Fruit fly (Drosophila melanogaster): ENCODE data around the gene Tat.

Tat gene

dm6 chrX:14211250-14211944 lies 49.6 kb upstream of the Tat start (continued):
- peak; percentile 44; the same call in 1 of the 2 replicates for TF ChIP-seq vvl (GFP tag; IDR thresholded peaks at IDR 0.05)
- TF ChIP-seq lab (GFP tag; optimal IDR thresholded peaks at IDR 0.05) = peak; percentile 37
- no peak for TF ChIP-seq CG12299 (tag; optimal IDR thresholded peaks at IDR 0.05)
- TF ChIP-seq zf30C (GFP tag; optimal IDR thresholded peaks at IDR 0.05) = peak; percentile 2
- no peak for TF ChIP-seq CG3281 (GFP tag; optimal IDR thresholded peaks at IDR 0.05)
- no peak for TF ChIP-seq Dip3 (GFP tag; optimal IDR thresholded peaks at IDR 0.05)
- no peak for TF ChIP-seq gsb-n (tag; optimal IDR thresholded peaks at IDR 0.05)
- TF ChIP-seq klu (GFP tag; IDR thresholded peaks at IDR 0.05) = no peak
- TF ChIP-seq CG30403 (GFP tag; optimal IDR thresholded peaks at IDR 0.05) = peak; percentile 26

dm6 chrX:14212147-14212792 lies 48.8 kb upstream of the Tat start:
- TF ChIP-seq prd (optimal IDR thresholded peaks at IDR 0.05) (no peak), prd (GFP tag; IDR thresholded peaks at IDR 0.05) (no peak), CG11085 (GFP tag; IDR thresholded peaks at IDR 0.05) (no peak), Ets97D (GFP tag; optimal IDR thresholded peaks at IDR 0.05) (no peak), org-1 (GFP tag; optimal IDR thresholded peaks at IDR 0.05) (no peak), HLH3B (GFP tag; IDR thresholded peaks at IDR 0.05) (no peak), CG13894 (tag; optimal IDR thresholded peaks at IDR 0.05) (peak; percentile 34), CG32532 (GFP tag; IDR thresholded peaks at IDR 0.05) (peak; percentile 11; the same call in 1 of the 2 replicates), CG34224 (GFP tag; IDR thresholded peaks at IDR 0.05; ENCODE audit: partially characterized antibody) (peak; percentile 41; the same call in 1 of the 3 replicates), bbx (GFP tag; IDR thresholded peaks at IDR 0.05; ENCODE audit: partially characterized antibody) (0 out of 2 replicates have a peak, but pooled peaks have one; percentile 31), crol (GFP tag; IDR thresholded peaks at IDR 0.05) (peak; percentile 86), Scr (GFP tag; IDR thresholded peaks at IDR 0.05; ENCODE audit: partially characterized antibody) (no peak), CG3847 (GFP tag; IDR thresholded peaks at IDR 0.05) (no peak), Jarid2 (GFP tag; optimal IDR thresholded peaks at IDR 0.05) (no peak), nerfin-1 (tag; optimal IDR thresholded peaks at IDR 0.05) (peak; percentile 62), chinmo (GFP tag; IDR thresholded peaks at IDR 0.05; ENCODE audit: partially characterized antibody) (peak; percentile 78; the same call in 2 of the 4 replicates), Doc3 (GFP tag; IDR thresholded peaks at IDR 0.05; ENCODE audit: partially characterized antibody) (no peak), sd (tag; optimal IDR thresholded peaks at IDR 0.05) (peak; percentile 96), grn (GFP tag; optimal IDR thresholded peaks at IDR 0.05) (no peak), Meics (GFP tag; optimal IDR thresholded peaks at IDR 0.05) (peak; percentile 40), CG8290 (GFP tag; optimal IDR thresholded peaks at IDR 0.05) (no peak), CG8290 (tag; optimal IDR thresholded peaks at IDR 0.05) (peak in 1 of 2 experiments; percentile 13), lab (GFP tag; optimal IDR thresholded peaks at IDR 0.05) (peak; percentile 24), dati (GFP tag; IDR thresholded peaks at IDR 0.05) (no peak), CG6254 (GFP tag; optimal IDR thresholded peaks at IDR 0.05) (no peak), run (tag; optimal IDR thresholded peaks at IDR 0.05) (no peak), CrebB (tag; optimal IDR thresholded peaks at IDR 0.05) (no peak), sqz (GFP tag; optimal IDR thresholded peaks at IDR 0.05) (no peak), Deaf1 (tag; optimal IDR thresholded peaks at IDR 0.05) (peak; percentile 46), shn (GFP tag; optimal IDR thresholded peaks at IDR 0.05) (no peak), Dref (GFP tag; IDR thresholded peaks at IDR 0.05) (no peak), CG17568 (GFP tag; optimal IDR thresholded peaks at IDR 0.05) (peak; percentile 4), fd102C (GFP tag; optimal IDR thresholded peaks at IDR 0.05) (no peak), CG10274 (GFP tag; optimal IDR thresholded peaks at IDR 0.05) (no peak), Nf-YA (GFP tag; IDR thresholded peaks at IDR 0.05) (no peak), abd-A (tag; optimal IDR thresholded peaks at IDR 0.05) (peak; percentile 70), CG4328 (GFP tag; optimal IDR thresholded peaks at IDR 0.05) (no peak), jumu (GFP tag; optimal IDR thresholded peaks at IDR 0.05) (no peak), lola (GFP tag; optimal IDR thresholded peaks at IDR 0.05) (no peak)

All from whole organism, embryonic.